Fruit fly (Drosophila melanogaster) whole organism, embryonic: ENCODE measurements around the gene CG9286.

Source experiments
- Atf-2 ChIP-seq: fragments of 200-800 bp; sonication (Bioruptor generic); optimal IDR thresholded peaks from 2 replicates; lab custom pipeline; 2016; ENCODE audit warnings: missing biosample characterization, missing genetic modification characterization
- Awh ChIP-seq: fragments of 200-800 bp; sonication (Bioruptor generic); IDR thresholded peaks from 2 replicates; pipeline ENCODE4, ENCODE4 v1.3.6; 2022; ENCODE audit warnings: missing biosample characterization, missing genetic modification characterization
- B-H1 ChIP-seq: fragments of 200-800 bp; sonication (Bioruptor generic); IDR thresholded peaks from 3 replicates; pipeline ENCODE4 v1.3.6; 2022; ENCODE audit warnings: missing biosample characterization, missing genetic modification characterization
- Bdp1 ChIP-seq: fragments of 200-800 bp; sonication (Bioruptor generic); optimal IDR thresholded peaks from 3 replicates; lab custom pipeline; 2016; ENCODE audit warnings: missing biosample characterization, missing genetic modification characterization
- CG13624 ChIP-seq: fragments of 200-800 bp; sonication (Bioruptor generic); optimal IDR thresholded peaks from 2 replicates; lab custom pipeline; 2016; ENCODE audit warnings: missing biosample characterization, missing genetic modification characterization
- CG15073 ChIP-seq: fragments of 200-800 bp; sonication (Bioruptor generic); optimal IDR thresholded peaks from 2 replicates; lab custom pipeline; 2016; ENCODE audit warnings: missing biosample characterization, missing genetic modification characterization
- CG17186 ChIP-seq: fragments of 200-800 bp; sonication (Bioruptor generic); optimal IDR thresholded peaks from 3 replicates; lab custom pipeline; 2017; ENCODE audit warnings: missing biosample characterization, missing genetic modification reagents, missing genetic modification characterization
- CG17359 ChIP-seq: fragments of 200-800 bp; sonication (Bioruptor generic); optimal IDR thresholded peaks from 3 replicates; lab custom pipeline; 2018; ENCODE audit warnings: missing biosample characterization, mild to moderate bottlenecking, missing genetic modification characterization, moderate library complexity
- CG17802 ChIP-seq: fragments of 200-800 bp; sonication (Bioruptor generic); optimal IDR thresholded peaks from 2 replicates; lab custom pipeline; 2018; ENCODE audit warnings: missing biosample characterization, mild to moderate bottlenecking, missing genetic modification characterization, moderate library complexity
- CG1792 ChIP-seq: fragments of 200-800 bp; sonication (Bioruptor generic); optimal IDR thresholded peaks from 2 replicates; lab custom pipeline; 2016; ENCODE audit warnings: missing biosample characterization, missing genetic modification characterization
- CG30431 ChIP-seq: fragments of 200-800 bp; sonication (Bioruptor generic); optimal IDR thresholded peaks from 2 replicates; lab custom pipeline; 2017; ENCODE audit warnings: missing biosample characterization, missing genetic modification characterization
- CG3163 ChIP-seq: fragments of 200-800 bp; sonication (Bioruptor generic); optimal IDR thresholded peaks from 3 replicates; lab custom pipeline; 2016; ENCODE audit warnings: missing biosample characterization, missing genetic modification characterization
- CG32772 ChIP-seq: fragments of 200-800 bp; sonication (Bioruptor generic); IDR thresholded peaks from 2 replicates; pipeline ENCODE4 v1.3.6; 2022; ENCODE audit warnings: missing biosample characterization, missing genetic modification characterization
- CG4820 ChIP-seq: fragments of 200-800 bp; sonication (Bioruptor generic); optimal IDR thresholded peaks from 3 replicates; lab custom pipeline; 2016; ENCODE audit warnings: missing biosample characterization, missing genetic modification characterization
- CG6683 ChIP-seq: fragments of 200-800 bp; sonication (Bioruptor generic); optimal IDR thresholded peaks from 2 replicates; lab custom pipeline; 2017; ENCODE audit warnings: missing biosample characterization, mild to moderate bottlenecking, missing genetic modification characterization, missing genetic modification reagents
- CG7357 ChIP-seq: fragments of 200-800 bp; sonication (Bioruptor generic); IDR thresholded peaks from 3 replicates; pipeline ENCODE4 v1.3.6; 2022; ENCODE audit warnings: missing biosample characterization, missing genetic modification characterization
- CG7745 ChIP-seq: fragments of 200-800 bp; sonication (Bioruptor generic); optimal IDR thresholded peaks from 2 replicates; lab custom pipeline; 2018; ENCODE audit warnings: missing biosample characterization, mild to moderate bottlenecking, missing genetic modification characterization, moderate library complexity
- CG7839 ChIP-seq: fragments of 200-800 bp; sonication (Bioruptor generic); optimal IDR thresholded peaks from 3 replicates; lab custom pipeline; 2018; ENCODE audit warnings: missing biosample characterization, mild to moderate bottlenecking, missing genetic modification characterization, moderate library complexity
- CG9215 ChIP-seq: fragments of 200-800 bp; sonication (Bioruptor generic); IDR thresholded peaks from 2 replicates; pipeline ENCODE4 v1.3.6; 2022; ENCODE audit warnings: missing biosample characterization, missing genetic modification characterization
- Dip2 ChIP-seq: fragments of 200-800 bp; sonication (Bioruptor generic); IDR thresholded peaks from 2 replicates; pipeline ENCODE4 v1.3.6; 2022; ENCODE audit warnings: missing biosample characterization, missing genetic modification characterization
- Dip3 ChIP-seq: fragments of 200-800 bp; sonication (Bioruptor generic); optimal IDR thresholded peaks from 3 replicates; lab custom pipeline; 2016; ENCODE audit warnings: missing biosample characterization, missing genetic modification characterization
- Dll ChIP-seq: fragments of 200-800 bp; sonication (Bioruptor generic); IDR thresholded peaks from 4 replicates; pipeline ENCODE4 v1.3.6; 2022; ENCODE audit warnings: missing biosample characterization, missing genetic modification characterization; ENCODE audit not compliant: partially characterized antibody
- E2f2 ChIP-seq: fragments of 200-800 bp; sonication (Bioruptor generic); IDR thresholded peaks from 2 replicates; pipeline ENCODE4 v1.3.6; 2022; ENCODE audit warnings: missing biosample characterization, missing genetic modification characterization
- Lhr ChIP-seq: fragments of 200-800 bp; sonication (Bioruptor generic); optimal IDR thresholded peaks from 3 replicates; lab custom pipeline; 2017; ENCODE audit warnings: mild to moderate bottlenecking, missing biosample characterization, missing genetic modification reagents, missing genetic modification characterization
- Lpt ChIP-seq: fragments of >200 bp; optimal IDR thresholded peaks from 2 replicates; lab custom pipeline; 2018; ENCODE audit warnings: missing biosample characterization, missing genetic modification characterization
- MBD-R2 ChIP-seq: fragments of 200-800 bp; sonication (Bioruptor generic); IDR thresholded peaks from 2 replicates; pipeline ENCODE4 v1.3.6; 2022; ENCODE audit warnings: missing biosample characterization, missing genetic modification characterization
- NFAT ChIP-seq: fragments of 200-800 bp; sonication (Bioruptor generic); IDR thresholded peaks from 2 replicates; pipeline ENCODE4 v1.3.6; 2022; ENCODE audit warnings: missing biosample characterization, missing genetic modification characterization
- Oaz ChIP-seq: fragments of 200-800 bp; sonication (Bioruptor generic); IDR thresholded peaks from 2 replicates; pipeline ENCODE4 v1.3.6; 2022; ENCODE audit warnings: missing biosample characterization, missing genetic modification characterization
- Rfx ChIP-seq: fragments of 200-800 bp; sonication (Bioruptor generic); IDR thresholded peaks from 2 replicates; pipeline ENCODE4 v1.3.6; 2022; ENCODE audit warnings: missing biosample characterization, missing genetic modification characterization
- Spps ChIP-seq: fragments of 200-800 bp; sonication (Bioruptor generic); optimal IDR thresholded peaks from 2 replicates; lab custom pipeline; 2018; ENCODE audit warnings: missing biosample characterization, mild to moderate bottlenecking, missing genetic modification characterization
- Usf ChIP-seq: fragments of 200-800 bp; sonication (Bioruptor generic); optimal IDR thresholded peaks from 2 replicates; lab custom pipeline; 2017; ENCODE audit warnings: missing genotype, missing biosample characterization, missing genetic modification characterization
- ase ChIP-seq: fragments of 200-800 bp; sonication (Bioruptor generic); IDR thresholded peaks from 3 replicates; pipeline ENCODE4 v1.3.6; 2022; ENCODE audit warnings: missing biosample characterization, missing genetic modification characterization
- chm ChIP-seq: fragments of 200-800 bp; sonication (Bioruptor generic); IDR thresholded peaks from 2 replicates; pipeline ENCODE4 v1.3.6; 2022; ENCODE audit warnings: missing biosample characterization, missing genetic modification characterization
- ci ChIP-seq: fragments of 200-800 bp; sonication (Bioruptor generic); IDR thresholded peaks from 3 replicates; pipeline ENCODE4 v1.3.6; 2022; ENCODE audit warnings: missing biosample characterization, missing genetic modification characterization
- crc ChIP-seq: fragments of 200-800 bp; sonication (Bioruptor generic); optimal IDR thresholded peaks from 2 replicates; lab custom pipeline; 2016; ENCODE audit warnings: missing biosample characterization, missing genetic modification characterization
- dimm ChIP-seq: fragments of 200-800 bp; sonication (Bioruptor generic); IDR thresholded peaks from 2 replicates; pipeline ENCODE4 v1.3.6; 2022; ENCODE audit warnings: missing biosample characterization, missing genetic modification characterization
- fd3F ChIP-seq: fragments of 200-800 bp; sonication (Bioruptor generic); optimal IDR thresholded peaks from 2 replicates; lab custom pipeline; 2018; ENCODE audit warnings: missing biosample characterization, mild to moderate bottlenecking, missing genetic modification characterization, moderate library complexity
- gem ChIP-seq: fragments of 200-800 bp; sonication (Bioruptor generic); optimal IDR thresholded peaks from 2 replicates; lab custom pipeline; 2019; ENCODE audit warnings: missing biosample characterization, mild to moderate bottlenecking, missing genetic modification characterization, moderate library complexity
- grau ChIP-seq: fragments of 200-800 bp; optimal IDR thresholded peaks from 3 replicates; lab custom pipeline; 2019; ENCODE audit warnings: missing biosample characterization, mild to moderate bottlenecking, missing genetic modification characterization, moderate library complexity
- gsb ChIP-seq: fragments of 200-800 bp; sonication (Bioruptor generic); IDR thresholded peaks from 2 replicates; pipeline ENCODE4 v1.3.6; 2022; ENCODE audit warnings: missing biosample characterization, missing genetic modification characterization
- insv ChIP-seq, 2 experiments: fragments of 200-800 bp; sonication (Bioruptor generic); optimal IDR thresholded peaks; 3 replicates each; lab custom pipeline; 2016 to 2018; ENCODE audit warnings: missing biosample characterization in 2 of 2, missing genetic modification characterization in 2 of 2
- inv ChIP-seq: fragments of 200-800 bp; sonication (Bioruptor generic); IDR thresholded peaks from 2 replicates; pipeline ENCODE4 v1.3.6; 2022; ENCODE audit warnings: missing biosample characterization, missing genetic modification characterization; ENCODE audit not compliant: partially characterized antibody
- lbe ChIP-seq: fragments of 200-800 bp; sonication (Bioruptor generic); optimal IDR thresholded peaks from 2 replicates; lab custom pipeline; 2016; ENCODE audit warnings: missing biosample characterization, mild to moderate bottlenecking, missing genetic modification characterization
- p53 ChIP-seq: fragments of 200-800 bp; sonication (Bioruptor generic); optimal IDR thresholded peaks from 2 replicates; lab custom pipeline; 2016; ENCODE audit warnings: missing biosample characterization, missing genetic modification characterization
- rib ChIP-seq: fragments of 200-800 bp; sonication (Bioruptor generic); IDR thresholded peaks from 2 replicates; pipeline ENCODE4 v1.3.6; 2022; ENCODE audit warnings: missing biosample characterization, missing genetic modification characterization
- schlank ChIP-seq: fragments of 200-800 bp; sonication (Bioruptor generic); optimal IDR thresholded peaks from 2 replicates; lab custom pipeline; 2018; ENCODE audit warnings: missing biosample characterization, mild to moderate bottlenecking, missing genetic modification characterization
- sna ChIP-seq: fragments of 200-800 bp; sonication (Bioruptor generic); IDR thresholded peaks from 2 replicates; pipeline ENCODE4 v1.3.6; 2022; ENCODE audit warnings: missing biosample characterization, missing genetic modification characterization; ENCODE audit not compliant: partially characterized antibody
- sqz ChIP-seq: fragments of 200-800 bp; sonication (Bioruptor generic); optimal IDR thresholded peaks from 3 replicates; lab custom pipeline; 2018; ENCODE audit warnings: missing biosample characterization, mild to moderate bottlenecking, missing genetic modification characterization
- trem ChIP-seq: fragments of 200-800 bp; optimal IDR thresholded peaks from 3 replicates; lab custom pipeline; 2019; ENCODE audit warnings: missing biosample characterization, mild to moderate bottlenecking, missing genetic modification characterization, moderate library complexity
- trh ChIP-seq: fragments of 200-800 bp; sonication (Bioruptor generic); optimal IDR thresholded peaks from 2 replicates; lab custom pipeline; 2016; ENCODE audit warnings: missing biosample characterization, missing genetic modification characterization
- tup ChIP-seq: fragments of 200-800 bp; sonication (Bioruptor generic); optimal IDR thresholded peaks from 2 replicates; lab custom pipeline; 2016; ENCODE audit warnings: missing biosample characterization, mild to moderate bottlenecking, missing genetic modification characterization, moderate library complexity
- unc-4 ChIP-seq: fragments of 200-800 bp; sonication (Bioruptor generic); IDR thresholded peaks from 2 replicates; pipeline ENCODE4 v1.3.6; 2022; ENCODE audit warnings: missing biosample characterization, missing genetic modification characterization; ENCODE audit not compliant: partially characterized antibody
- wek ChIP-seq: fragments of 200-800 bp; sonication (Bioruptor generic); optimal IDR thresholded peaks from 3 replicates; lab custom pipeline; 2018; ENCODE audit warnings: missing biosample characterization, mild to moderate bottlenecking, missing genetic modification characterization, moderate library complexity

CG9286 gene

dm6 chr3R:13794666-13795055 is 13.9 kb downstream of the CG9286 start (continued):
- TF ChIP-seq tup (GFP tag; lab: Kevin White, UChicago): no peak
- TF ChIP-seq CG15073: no peak
- no peak for TF ChIP-seq Bdp1 (GFP tag; lab: Kevin White, UChicago)
- TF ChIP-seq sna (GFP tag; lab: Robert Waterston, UW): no peak
- no peak for TF ChIP-seq Oaz (GFP tag; lab: Robert Waterston, UW)
- no peak for TF ChIP-seq CG7357 (GFP tag; lab: Robert Waterston, UW)
- TF ChIP-seq fd3F (GFP tag; lab: Kevin White, UChicago): no peak
- TF ChIP-seq CG7745 (tag; lab: Kevin White, UChicago): no peak
- TF ChIP-seq CG13624 (GFP tag; lab: Kevin White, UChicago): no peak
- no peak for TF ChIP-seq CG30431 (GFP tag; lab: Kevin White, UChicago)
- TF ChIP-seq Dip2: no peak
- TF ChIP-seq schlank (tag; lab: Kevin White, UChicago): no peak
- no peak for TF ChIP-seq E2f2 (GFP tag; lab: Robert Waterston, UW)
- no peak for TF ChIP-seq trh (GFP tag; lab: Kevin White, UChicago)
- TF ChIP-seq CG32772: no peak
- TF ChIP-seq gem (tag; lab: Kevin White, UChicago): no peak
- no peak for TF ChIP-seq B-H1
- TF ChIP-seq dimm: no peak
- TF ChIP-seq Rfx: no peak
- no peak for TF ChIP-seq rib (GFP tag; lab: Robert Waterston, UW)
- no peak for TF ChIP-seq CG6683 (GFP tag; lab: Kevin White, UChicago)
- TF ChIP-seq Awh (GFP tag; lab: Robert Waterston, UW): no peak
- no peak for TF ChIP-seq insv (GFP tag; optimal IDR thresholded peaks at IDR 0.05; lab: Kevin White, UChicago)
- TF ChIP-seq unc-4 (GFP tag; lab: Robert Waterston, UW): 0 out of 2 replicates have a peak, but pooled peaks have one; percentile 17
- no peak for TF ChIP-seq CG9215 (GFP tag; lab: Robert Waterston, UW)
- no peak for TF ChIP-seq p53 (GFP tag; lab: Kevin White, UChicago)
- TF ChIP-seq chm (GFP tag; lab: Robert Waterston, UW): no peak
- TF ChIP-seq inv: no peak
- TF ChIP-seq CG17802 (tag; lab: Kevin White, UChicago): peak; percentile 70
- no peak for TF ChIP-seq CG1792 (GFP tag; lab: Kevin White, UChicago)
- TF ChIP-seq sqz (GFP tag; lab: Kevin White, UChicago): no peak
- no peak for TF ChIP-seq lbe (GFP tag; lab: Kevin White, UChicago)
- TF ChIP-seq Spps (tag; lab: Kevin White, UChicago): no peak
- TF ChIP-seq CG3163 (GFP tag; lab: Kevin White, UChicago): peak; percentile 97
- no peak for TF ChIP-seq gsb
- TF ChIP-seq CG17359 (tag; lab: Kevin White, UChicago): no peak
- TF ChIP-seq grau (tag; lab: Kevin White, UChicago): no peak
- TF ChIP-seq Usf (GFP tag; lab: Kevin White, UChicago): no peak
- no peak for TF ChIP-seq NFAT
- no peak for TF ChIP-seq CG7839
- no peak for TF ChIP-seq Dip3
- no peak for TF ChIP-seq CG4820 (GFP tag; lab: Kevin White, UChicago)
- no peak for TF ChIP-seq crc (GFP tag; lab: Kevin White, UChicago)
- no peak for TF ChIP-seq wek (GFP tag; lab: Kevin White, UChicago)
- no peak for TF ChIP-seq ase (GFP tag; lab: Robert Waterston, UW)
- no peak for TF ChIP-seq Lpt (GFP tag; lab: Kevin White, UChicago)
- no peak for TF ChIP-seq trem (tag; lab: Kevin White, UChicago)
- TF ChIP-seq Dll: no peak
- no peak for TF ChIP-seq CG17186 (GFP tag; lab: Kevin White, UChicago)
- no peak for TF ChIP-seq Atf-2 (GFP tag; lab: Kevin White, UChicago)
- TF ChIP-seq MBD-R2: no peak
- TF ChIP-seq Lhr: no peak
- TF ChIP-seq ci: 0 out of 3 replicates have a peak, but pooled peaks have one; percentile 46
